Fruit fly (Drosophila melanogaster) whole organism, embryonic: ENCODE results near the gene CG32650.

Source experiments
- Antp ChIP-seq: fragments of 200-800 bp; sonication (Bioruptor generic); optimal IDR thresholded peaks from 3 replicates; lab custom pipeline; 2016; ENCODE audit warnings: missing biosample characterization, missing genetic modification characterization
- CG6854 ChIP-seq: fragments of 200-800 bp; sonication (Bioruptor generic); optimal IDR thresholded peaks from 3 replicates; lab custom pipeline; 2017; ENCODE audit warnings: missing biosample characterization, mild to moderate bottlenecking, missing genetic modification characterization
- CG7928 ChIP-seq: fragments of 200-800 bp; sonication (Bioruptor generic); optimal IDR thresholded peaks from 2 replicates; lab custom pipeline; 2017; ENCODE audit warnings: missing biosample characterization, mild to moderate bottlenecking, missing genetic modification characterization
- repo ChIP-seq: fragments of 200-800 bp; sonication (Bioruptor generic); optimal IDR thresholded peaks from 2 replicates; lab custom pipeline; 2016; ENCODE audit warnings: missing biosample characterization, missing genetic modification characterization
- tx ChIP-seq: fragments of 200-800 bp; sonication (Bioruptor generic); optimal IDR thresholded peaks from 2 replicates; lab custom pipeline; 2016; ENCODE audit warnings: missing biosample characterization, missing genetic modification characterization

DNA sequence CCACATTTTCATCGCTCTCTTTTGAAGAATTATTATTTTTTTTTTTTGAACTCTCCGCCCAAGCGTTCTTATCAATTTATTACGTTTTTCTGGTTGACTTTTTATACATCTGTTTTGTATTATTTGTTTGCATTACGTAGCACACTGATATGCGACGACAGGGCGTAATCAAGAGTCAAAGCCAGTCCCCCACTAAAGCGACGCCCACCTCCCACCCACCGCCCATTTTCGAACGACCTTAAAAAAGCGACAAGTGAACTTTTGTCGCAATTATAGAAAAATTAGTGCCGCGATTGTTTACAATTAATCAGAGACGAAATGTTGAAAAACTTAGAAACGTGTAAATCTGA is 7.7 kb downstream of the CG32650 start:
- no peak for TF ChIP-seq CG6854 (GFP tag; lab: Kevin White, UChicago)
- no peak for TF ChIP-seq Antp
- TF ChIP-seq tx: no peak
- no peak for TF ChIP-seq repo (GFP tag; lab: Kevin White, UChicago)
- no peak for TF ChIP-seq CG7928
